Fruit fly (Drosophila melanogaster): ENCODE results near the gene CG6845.

Gene CG6845

dm6 chr3L:134868-135267 is 11.4 kb upstream of the CG6845 start:
- TF ChIP-seq CG9727 (GFP tag; optimal IDR thresholded peaks at IDR 0.05) (no peak), Hr78 (GFP tag; optimal IDR thresholded peaks at IDR 0.05) (no peak), CkIIα-i1 (GFP tag; IDR thresholded peaks at IDR 0.05) (no peak), tna (GFP tag; IDR thresholded peaks at IDR 0.05; ENCODE audit: partially characterized antibody) (no peak), Oaz (GFP tag; IDR thresholded peaks at IDR 0.05) (no peak), corto (GFP tag; optimal IDR thresholded peaks at IDR 0.05) (no peak), CG10543 (GFP tag; optimal IDR thresholded peaks at IDR 0.05) (no peak), HLH54F (GFP tag; optimal IDR thresholded peaks at IDR 0.05) (no peak), nom (GFP tag; optimal IDR thresholded peaks at IDR 0.05) (no peak), CG15073 (GFP tag; optimal IDR thresholded peaks at IDR 0.05) (no peak)

DNA sequence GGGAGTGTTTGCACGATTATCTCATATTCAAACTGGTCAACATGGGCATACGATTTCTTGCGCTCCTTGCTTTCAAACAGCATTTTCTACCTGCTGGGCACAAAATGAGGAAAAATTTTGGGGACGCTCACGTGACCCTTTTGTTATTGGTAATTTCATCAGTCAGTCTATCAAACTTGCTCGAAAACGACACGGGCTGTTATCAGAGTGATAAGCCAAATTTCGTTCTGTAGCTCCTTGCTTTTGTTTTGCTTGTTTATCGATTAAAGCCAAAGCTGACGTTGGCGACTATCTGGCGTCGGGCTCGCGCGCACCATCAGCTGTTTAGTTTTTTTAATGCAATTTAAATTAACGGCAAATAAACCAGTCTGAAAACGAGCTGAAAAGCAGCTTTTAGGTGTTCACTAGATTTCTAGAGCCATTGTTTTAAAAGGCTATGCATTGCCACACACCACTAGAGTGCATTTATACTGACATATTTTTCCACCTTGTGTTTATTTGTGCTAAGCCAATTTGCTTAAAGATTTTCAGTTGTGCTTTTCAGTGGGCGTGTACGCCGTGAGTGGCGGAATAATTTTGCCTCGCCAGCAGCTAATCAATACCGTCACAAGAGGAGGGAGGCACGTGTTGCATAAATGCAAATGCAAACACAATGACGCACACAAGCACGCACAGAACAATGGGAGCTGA is 9.5 kb upstream of the CG6845 start:
- TF ChIP-seq jigr1 (GFP tag; IDR thresholded peaks at IDR 0.05), result no peak
- no peak for TF ChIP-seq Mrtf (GFP tag; IDR thresholded peaks at IDR 0.05)
- peak; percentile 25; the same call in 1 of the 2 replicates for TF ChIP-seq sob (GFP tag; IDR thresholded peaks at IDR 0.05)
- TF ChIP-seq CG2199 (GFP tag; IDR thresholded peaks at IDR 0.05), result no peak
- peak; percentile 9 for TF ChIP-seq CG8281 (tag; optimal IDR thresholded peaks at IDR 0.05)
- TF ChIP-seq Dll (GFP tag; IDR thresholded peaks at IDR 0.05; ENCODE audit: partially characterized antibody), result no peak
- 0 out of 3 replicates have a peak, but pooled peaks have one; percentile 17 for TF ChIP-seq gce (GFP tag; IDR thresholded peaks at IDR 0.05)
- TF ChIP-seq klu (GFP tag; IDR thresholded peaks at IDR 0.05), result no peak
- 0 out of 2 replicates have a peak, but pooled peaks have one; percentile 12 for TF ChIP-seq CG16779 (GFP tag; IDR thresholded peaks at IDR 0.05)
- peak; percentile 41 for TF ChIP-seq ATbp (GFP tag; optimal IDR thresholded peaks at IDR 0.05)
- no peak for TF ChIP-seq CG11560 (tag; IDR thresholded peaks at IDR 0.05)
- no peak for TF ChIP-seq lola (GFP tag; optimal IDR thresholded peaks at IDR 0.05)
- TF ChIP-seq CrebB (tag; optimal IDR thresholded peaks at IDR 0.05), result no peak
- TF ChIP-seq Ada2b (GFP tag; IDR thresholded peaks at IDR 0.05), result no peak
- TF ChIP-seq CG17802 (tag; optimal IDR thresholded peaks at IDR 0.05), result no peak
- peak; percentile 72 for TF ChIP-seq exex (tag; optimal IDR thresholded peaks at IDR 0.05)
- TF ChIP-seq fd64A (GFP tag; optimal IDR thresholded peaks at IDR 0.05), result peak; percentile 22
- peak; percentile 62 for TF ChIP-seq GATAe (GFP tag; conservative IDR thresholded peaks at IDR 0.05)
- TF ChIP-seq ranshi (GFP tag; IDR thresholded peaks at IDR 0.05), result no peak
- peak; percentile 85 for TF ChIP-seq CG5180 (GFP tag; optimal IDR thresholded peaks at IDR 0.05)
- no peak for TF ChIP-seq tx (GFP tag; optimal IDR thresholded peaks at IDR 0.05)
- TF ChIP-seq sug (tag; optimal IDR thresholded peaks at IDR 0.05), result peak; percentile 25
- 0 out of 2 replicates have a peak, but pooled peaks have one; percentile 7 for TF ChIP-seq Nf-YA (GFP tag; IDR thresholded peaks at IDR 0.05)
- peak; percentile 23 for TF ChIP-seq CG34376 (GFP tag; optimal IDR thresholded peaks at IDR 0.05)
- peak; percentile 11 for TF ChIP-seq CG3407 (GFP tag; optimal IDR thresholded peaks at IDR 0.05)
- TF ChIP-seq NC2α (GFP tag; optimal IDR thresholded peaks at IDR 0.05), result no peak
- TF ChIP-seq Asciz (GFP tag; optimal IDR thresholded peaks at IDR 0.05), result peak; percentile 58
- TF ChIP-seq mirr (GFP tag; optimal IDR thresholded peaks at IDR 0.05), result peak; percentile 44
- peak; percentile 17 for TF ChIP-seq wek (GFP tag; optimal IDR thresholded peaks at IDR 0.05)
- no peak for TF ChIP-seq CG14710 (tag; optimal IDR thresholded peaks at IDR 0.05)
- TF ChIP-seq ara (GFP tag; IDR thresholded peaks at IDR 0.05), result peak; percentile 8; the same call in 1 of the 2 replicates
- peak; percentile 72 for TF ChIP-seq Med (GFP tag)
- TF ChIP-seq CG18011 (GFP tag; optimal IDR thresholded peaks at IDR 0.05), result peak; percentile 93
- 0 out of 2 replicates have a peak, but pooled peaks have one; percentile 7 for TF ChIP-seq Xrp1 (GFP tag; IDR thresholded peaks at IDR 0.05)
- no peak for TF ChIP-seq da (GFP tag; optimal IDR thresholded peaks at IDR 0.05)
- TF ChIP-seq caup (GFP tag; optimal IDR thresholded peaks at IDR 0.05; ENCODE audit: severe bottlenecking), result peak; percentile 5
- peak; percentile 31 for TF ChIP-seq CG1233 (GFP tag; optimal IDR thresholded peaks at IDR 0.05)
- no peak for TF ChIP-seq Aef1 (GFP tag; IDR thresholded peaks at IDR 0.05)

Measured in whole organism, embryonic.